Worm (Caenorhabditis elegans): Measurements from ENCODE around the gene acd-4.

DNA sequence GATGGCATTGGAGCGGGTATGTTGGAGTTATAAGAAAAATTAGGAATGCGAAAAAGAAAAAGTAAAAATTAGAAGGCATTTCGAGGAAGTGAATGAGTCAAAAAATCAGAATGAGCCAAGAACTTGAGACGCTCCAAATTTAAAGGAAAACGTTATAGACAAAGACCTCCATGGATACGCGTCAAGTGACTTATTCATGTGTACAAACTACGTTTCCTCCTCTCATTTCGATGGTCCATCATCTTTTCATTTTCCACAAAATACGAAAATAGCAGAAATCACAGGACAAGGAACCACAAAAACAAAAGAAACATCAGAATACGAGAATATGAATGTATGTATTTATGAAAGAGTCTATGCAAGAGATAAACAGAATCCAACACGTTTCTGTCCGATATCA lies 3.2 kb downstream of the acd-4 start, which contains the start of gene F28A12.3:
- no peak for TF ChIP-seq nhr-71 (tag; optimal IDR thresholded peaks at IDR 0.05)
- no peak for TF ChIP-seq ceh-82 (tag; optimal IDR thresholded peaks at IDR 0.05)
- TF ChIP-seq lin-13 (GFP tag; optimal IDR thresholded peaks at IDR 0.05), result no peak
- TF ChIP-seq unc-86 (tag; optimal IDR thresholded peaks at IDR 0.05), result no peak
- TF ChIP-seq zag-1 (tag; optimal IDR thresholded peaks at IDR 0.05), result no peak
- no peak for TF ChIP-seq pqm-1 (tag; optimal IDR thresholded peaks at IDR 0.05)
- no peak for TF ChIP-seq skn-1 (tag; optimal IDR thresholded peaks at IDR 0.05)
- TF ChIP-seq nhr-237 (tag; optimal IDR thresholded peaks at IDR 0.05), result no peak
- no peak for TF ChIP-seq nhr-77 (tag; optimal IDR thresholded peaks at IDR 0.05)
- TF ChIP-seq irx-1 (tag; optimal IDR thresholded peaks at IDR 0.05), result no peak
- TF ChIP-seq tbx-2 (tag; optimal IDR thresholded peaks at IDR 0.05), result no peak
- no peak for TF ChIP-seq ama-1 (optimal IDR thresholded peaks at IDR 0.05)
- no peak for TF ChIP-seq pax-3 (tag; optimal IDR thresholded peaks at IDR 0.05)

All from whole organism, L1 larva.